Worm (Caenorhabditis elegans): ENCODE measurements around the gene pgm-3.

The pgm-3 gene

DNA sequence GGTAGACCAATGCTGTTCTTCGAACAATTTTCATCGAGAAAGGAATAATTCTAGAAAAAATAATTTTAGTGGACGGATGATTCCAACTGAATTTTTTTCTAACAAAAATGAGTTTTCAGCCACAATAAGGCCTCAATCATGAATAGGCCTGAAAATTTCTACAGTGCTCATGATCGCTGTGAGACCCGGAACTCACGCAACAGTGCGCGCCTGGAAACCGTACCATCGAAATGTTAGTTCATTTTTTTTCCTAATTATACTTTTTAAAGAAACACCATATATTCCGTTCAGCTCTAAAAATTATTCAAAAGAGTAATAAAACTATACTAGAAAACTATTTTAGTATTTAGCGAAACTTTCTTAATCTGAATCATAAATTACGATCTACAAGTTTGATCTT is 615 bp upstream of the pgm-3 start:
- no peak for TF ChIP-seq bed-3 (GFP tag; optimal IDR thresholded peaks at IDR 0.05)
- no peak for TF ChIP-seq flh-1 (GFP tag; optimal IDR thresholded peaks at IDR 0.05)
- no peak for TF ChIP-seq unc-120 (tag; optimal IDR thresholded peaks at IDR 0.05; ENCODE audit: poor library complexity, severe bottlenecking)
- TF ChIP-seq mls-2 (tag; optimal IDR thresholded peaks at IDR 0.05), result no peak
- TF ChIP-seq nhr-76 (tag; optimal IDR thresholded peaks at IDR 0.05), result no peak
- TF ChIP-seq lin-13 (tag; optimal IDR thresholded peaks at IDR 0.05), result no peak
- TF ChIP-seq M03D4.4 (tag; optimal IDR thresholded peaks at IDR 0.05), result no peak
- no peak for TF ChIP-seq unc-62 (GFP tag; optimal IDR thresholded peaks at IDR 0.05)
- TF ChIP-seq hlh-1 (tag; optimal IDR thresholded peaks at IDR 0.05), result no peak
- no peak for TF ChIP-seq tbx-8 (GFP tag; optimal IDR thresholded peaks at IDR 0.05)
- no peak for TF ChIP-seq lsy-2 (tag; optimal IDR thresholded peaks at IDR 0.05)
- TF ChIP-seq nhr-12 (tag; optimal IDR thresholded peaks at IDR 0.05), result no peak

DNA sequence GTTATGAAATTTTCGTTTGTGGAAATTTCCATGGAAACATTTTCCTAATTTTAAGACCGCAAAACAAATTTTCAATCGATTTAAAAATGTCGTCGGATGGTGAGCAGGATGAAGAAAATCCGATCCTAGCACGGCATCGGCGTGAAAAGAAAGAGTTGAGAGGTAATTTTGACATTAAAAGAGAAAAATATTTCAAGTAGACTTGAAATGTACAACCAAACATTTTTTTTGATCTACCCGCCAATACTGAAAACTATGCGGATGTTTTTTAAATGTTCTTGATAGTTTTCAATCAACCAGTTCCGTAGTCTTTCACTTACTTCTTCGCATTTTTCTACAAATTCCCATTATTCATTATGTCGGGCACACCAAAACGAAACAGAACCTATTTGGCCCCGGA is 2.6 kb downstream of the pgm-3 start, which contains the start of gene otub-3:
TSS of gene otub-3 (plus strand) at position 56 of the 400 bp plus-strand sequence.
- TF ChIP-seq ceh-39 (tag; optimal IDR thresholded peaks at IDR 0.05) (no peak), snpc-4 (tag; optimal IDR thresholded peaks at IDR 0.05) (no peak), elt-1 (tag; optimal IDR thresholded peaks at IDR 0.05; ENCODE audit: borderline replicate concordance, insufficient read depth) (no peak), mls-2 (tag; optimal IDR thresholded peaks at IDR 0.05) (no peak), nhr-12 (tag; optimal IDR thresholded peaks at IDR 0.05) (no peak), cnd-1 (tag; optimal IDR thresholded peaks at IDR 0.05) (no peak), elt-3 (tag; optimal IDR thresholded peaks at IDR 0.05) (no peak), lin-13 (tag; optimal IDR thresholded peaks at IDR 0.05) (no peak)

DNA sequence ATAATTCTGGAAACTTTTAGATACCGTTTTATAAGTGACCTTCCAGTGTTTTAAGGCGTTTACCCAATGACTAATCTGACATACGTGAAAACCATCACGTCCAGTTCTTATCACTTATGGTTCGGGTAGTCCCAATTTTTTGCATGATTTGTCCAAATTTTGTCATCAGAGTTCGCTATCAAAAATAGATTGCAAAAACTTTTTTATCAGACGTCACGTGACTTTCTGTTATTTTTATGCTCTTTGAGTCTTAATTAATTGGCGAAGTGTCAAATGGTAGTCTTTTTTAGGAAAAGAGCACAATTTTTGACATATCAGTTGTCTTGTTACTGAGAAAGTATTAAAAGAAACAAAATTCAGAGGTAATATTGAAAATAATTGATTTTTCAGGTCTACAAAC is 4.1 kb downstream of the pgm-3 start:
- TF ChIP-seq cnd-1 (tag; optimal IDR thresholded peaks at IDR 0.05) (no peak), ceh-39 (tag; optimal IDR thresholded peaks at IDR 0.05) (no peak), sem-2 (GFP tag; optimal IDR thresholded peaks at IDR 0.05) (no peak), mls-2 (tag; optimal IDR thresholded peaks at IDR 0.05) (no peak), nhr-76 (tag; optimal IDR thresholded peaks at IDR 0.05) (no peak), zip-8 (tag; optimal IDR thresholded peaks at IDR 0.05) (no peak), tbx-8 (GFP tag; optimal IDR thresholded peaks at IDR 0.05) (no peak), elt-3 (tag; optimal IDR thresholded peaks at IDR 0.05) (no peak), drap-1 (GFP tag; optimal IDR thresholded peaks at IDR 0.05) (no peak), ztf-11 (tag; optimal IDR thresholded peaks at IDR 0.05) (no peak), ces-1 (GFP tag; optimal IDR thresholded peaks at IDR 0.05) (no peak), unc-120 (tag; optimal IDR thresholded peaks at IDR 0.05; ENCODE audit: poor library complexity, severe bottlenecking) (no peak), lin-13 (tag; optimal IDR thresholded peaks at IDR 0.05) (no peak), ceh-43 (GFP tag; optimal IDR thresholded peaks at IDR 0.05) (no peak), unc-62 (GFP tag; optimal IDR thresholded peaks at IDR 0.05) (no peak), bed-3 (GFP tag; optimal IDR thresholded peaks at IDR 0.05) (no peak)

DNA sequence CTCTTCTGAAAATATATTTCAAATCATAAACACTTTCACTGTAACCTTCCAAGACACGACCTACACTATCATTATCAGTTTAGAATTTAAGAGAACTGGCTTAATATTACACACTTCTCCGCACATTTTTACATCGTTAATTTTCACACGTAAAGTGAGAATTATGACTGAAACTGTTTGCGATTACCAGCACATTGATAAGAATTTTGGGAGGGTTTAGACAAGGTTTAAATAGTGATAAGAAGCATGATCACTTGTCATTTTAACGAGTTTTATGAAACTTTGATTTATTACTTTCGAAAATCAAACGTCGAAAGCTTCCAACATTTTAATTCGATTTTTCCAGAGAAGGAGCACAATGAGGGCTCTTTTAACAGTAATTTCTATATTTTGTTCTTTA is 4.9 kb downstream of the pgm-3 start, which contains the start of gene F21D5.3:
TSS of gene F21D5.3 (plus strand) at position 347 of the 400 bp plus-strand sequence.
- TF ChIP-seq elt-3 (tag; optimal IDR thresholded peaks at IDR 0.05) (no peak), mep-1 (tag; optimal IDR thresholded peaks at IDR 0.05) (no peak), elt-1 (tag; optimal IDR thresholded peaks at IDR 0.05; ENCODE audit: borderline replicate concordance, insufficient read depth) (no peak), mab-5 (tag; optimal IDR thresholded peaks at IDR 0.05) (no peak), ces-1 (GFP tag; optimal IDR thresholded peaks at IDR 0.05) (no peak), hlh-1 (tag; optimal IDR thresholded peaks at IDR 0.05) (no peak), blmp-1 (tag; optimal IDR thresholded peaks at IDR 0.05) (no peak), flh-1 (GFP tag; optimal IDR thresholded peaks at IDR 0.05) (no peak), unc-62 (GFP tag; optimal IDR thresholded peaks at IDR 0.05) (no peak), zip-8 (tag; optimal IDR thresholded peaks at IDR 0.05) (no peak), sem-2 (GFP tag; optimal IDR thresholded peaks at IDR 0.05) (no peak), snpc-4 (tag; optimal IDR thresholded peaks at IDR 0.05) (no peak), bed-3 (GFP tag; optimal IDR thresholded peaks at IDR 0.05) (no peak), pha-4 (tag; optimal IDR thresholded peaks at IDR 0.05) (no peak), nhr-2 (tag; optimal IDR thresholded peaks at IDR 0.05) (no peak), unc-39 (tag; optimal IDR thresholded peaks at IDR 0.05) (no peak)

DNA sequence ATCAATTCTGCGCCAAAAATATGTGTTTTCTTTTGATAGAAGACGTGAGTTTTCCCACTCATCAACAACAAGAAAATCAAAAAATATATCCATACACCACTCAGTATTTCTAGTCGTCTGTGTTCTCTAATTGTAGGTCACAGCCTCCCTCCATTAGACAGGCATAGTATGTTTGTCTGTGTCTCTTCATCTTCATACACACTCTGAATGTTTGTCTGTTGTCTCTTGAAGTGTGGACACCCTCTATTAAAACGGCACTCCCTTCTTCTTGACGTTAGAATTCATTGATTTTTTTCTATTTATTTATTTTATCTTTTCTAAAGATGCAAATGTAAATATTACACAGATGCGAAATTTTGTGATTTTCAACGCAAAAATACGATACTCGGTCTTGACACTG is 11.8 kb downstream of the pgm-3 start:
- no peak for TF ChIP-seq lsy-2 (tag; optimal IDR thresholded peaks at IDR 0.05)
- TF ChIP-seq unc-120 (tag; optimal IDR thresholded peaks at IDR 0.05; ENCODE audit: poor library complexity, severe bottlenecking), result peak; percentile 10
- TF ChIP-seq pha-4 (tag; optimal IDR thresholded peaks at IDR 0.05), result peak; percentile 35
- TF ChIP-seq nhr-76 (tag; optimal IDR thresholded peaks at IDR 0.05), result no peak
- TF ChIP-seq hlh-1 (tag; optimal IDR thresholded peaks at IDR 0.05), result peak; percentile 11
- no peak for TF ChIP-seq nhr-237 (tag; optimal IDR thresholded peaks at IDR 0.05)
- no peak for TF ChIP-seq ceh-83 (GFP tag; optimal IDR thresholded peaks at IDR 0.05)
